Worm (Caenorhabditis elegans): ENCODE measurements around the gene ufl-1.

ce11 chrIV:7009531-7009930, 27.1 kb downstream of the ufl-1 start, which contains the start of gene C25A8.2:
- TF ChIP-seq pros-1 (tag; optimal IDR thresholded peaks at IDR 0.05), result no peak
- no peak for TF ChIP-seq hlh-30 (tag; optimal IDR thresholded peaks at IDR 0.05; ENCODE audit: insufficient read depth)
- no peak for TF ChIP-seq ama-1 (optimal IDR thresholded peaks at IDR 0.05)
- TF ChIP-seq ets-4 (tag; optimal IDR thresholded peaks at IDR 0.05), result no peak
- no peak for TF ChIP-seq Y22D7AL.16 (tag; optimal IDR thresholded peaks at IDR 0.05)
- no peak for TF ChIP-seq nhr-11 (tag; optimal IDR thresholded peaks at IDR 0.05)
- TF ChIP-seq ceh-45 (GFP tag; IDR thresholded peaks at IDR 0.05), result no peak
- no peak for TF ChIP-seq elt-2 (tag; optimal IDR thresholded peaks at IDR 0.05)
- no peak for TF ChIP-seq dmd-4 (tag; optimal IDR thresholded peaks at IDR 0.05; ENCODE audit: borderline replicate concordance)
- no peak for TF ChIP-seq hlh-15 (tag; optimal IDR thresholded peaks at IDR 0.05)
- TF ChIP-seq ceh-19 (GFP tag; optimal IDR thresholded peaks at IDR 0.05), result no peak
- no peak for TF ChIP-seq hlh-6 (tag; optimal IDR thresholded peaks at IDR 0.05)
- TF ChIP-seq lin-11 (tag; optimal IDR thresholded peaks at IDR 0.05), result no peak
- TF ChIP-seq fkh-10 (GFP tag; optimal IDR thresholded peaks at IDR 0.05), result no peak

All from whole organism, late embryonic.